Fruit fly (Drosophila melanogaster) whole organism, embryonic: ENCODE data around the gene CG42268.

Experiments used
- Ada2b ChIP-seq: fragments of 200-800 bp; sonication (Bioruptor generic); IDR thresholded peaks from 2 replicates; pipeline ENCODE4 v1.3.6; 2022; ENCODE audit warnings: missing biosample characterization, missing genetic modification characterization
- CG1024 ChIP-seq: fragments of 200-800 bp; sonication (Bioruptor generic); IDR thresholded peaks from 2 replicates; pipeline ENCODE4 v1.3.6; 2022; ENCODE audit warnings: missing biosample characterization, missing genetic modification characterization
- CG10267 ChIP-seq: fragments of 200-800 bp; sonication (Bioruptor generic); optimal IDR thresholded peaks from 2 replicates; lab custom pipeline; 2018; ENCODE audit warnings: missing biosample characterization, mild to moderate bottlenecking, missing genetic modification characterization, moderate library complexity
- CG10431 ChIP-seq: fragments of 200-800 bp; sonication (Bioruptor generic); optimal IDR thresholded peaks from 3 replicates; lab custom pipeline; 2018; ENCODE audit warnings: missing biosample characterization, mild to moderate bottlenecking, missing genetic modification characterization
- CG11093 ChIP-seq: fragments of 200-800 bp; sonication (Bioruptor generic); IDR thresholded peaks from 3 replicates; pipeline ENCODE4 v1.3.6; 2022; ENCODE audit warnings: missing biosample characterization, missing genetic modification characterization
- CG11695 ChIP-seq: fragments of 200-800 bp; sonication (Bioruptor generic); IDR thresholded peaks from 3 replicates; pipeline ENCODE4 v1.3.6; 2022; ENCODE audit warnings: missing biosample characterization, missing genetic modification characterization
- CG12219 ChIP-seq: fragments of 200-800 bp; sonication (Bioruptor generic); optimal IDR thresholded peaks from 3 replicates; lab custom pipeline; 2018; ENCODE audit warnings: missing biosample characterization, mild to moderate bottlenecking, missing genetic modification characterization
- CG12659 ChIP-seq: fragments of 200-800 bp; sonication (Bioruptor generic); optimal IDR thresholded peaks from 3 replicates; lab custom pipeline; 2017; ENCODE audit warnings: mild to moderate bottlenecking, missing biosample characterization, missing genetic modification reagents, missing genetic modification characterization
- CG13775 ChIP-seq: fragments of 200-800 bp; sonication (Bioruptor generic); optimal IDR thresholded peaks from 3 replicates; lab custom pipeline; 2017; ENCODE audit warnings: missing biosample characterization, mild to moderate bottlenecking, missing genetic modification characterization
- CG14667 ChIP-seq: fragments of 200-800 bp; sonication (Bioruptor generic); IDR thresholded peaks from 2 replicates; pipeline ENCODE4 v1.3.6; 2022; ENCODE audit warnings: missing biosample characterization, missing genetic modification characterization
- CG15601 ChIP-seq: fragments of 200-800 bp; sonication (Bioruptor generic); optimal IDR thresholded peaks from 3 replicates; lab custom pipeline; 2019; ENCODE audit warnings: missing biosample characterization, mild to moderate bottlenecking, missing genetic modification characterization, moderate library complexity
- CG17385 ChIP-seq: fragments of 200-800 bp; sonication (Bioruptor generic); optimal IDR thresholded peaks from 3 replicates; lab custom pipeline; 2018; ENCODE audit warnings: missing biosample characterization, mild to moderate bottlenecking, missing genetic modification characterization
- CG2712 ChIP-seq: fragments of 200-800 bp; optimal IDR thresholded peaks from 3 replicates; lab custom pipeline; 2019; ENCODE audit warnings: missing biosample characterization, mild to moderate bottlenecking, missing genetic modification characterization, moderate library complexity
- CG31441 ChIP-seq: fragments of 200-800 bp; sonication (Bioruptor generic); IDR thresholded peaks from 2 replicates; pipeline ENCODE4 v1.3.6; 2022; ENCODE audit warnings: missing biosample characterization, missing genetic modification characterization
- CG32772 ChIP-seq: fragments of 200-800 bp; sonication (Bioruptor generic); IDR thresholded peaks from 2 replicates; pipeline ENCODE4 v1.3.6; 2022; ENCODE audit warnings: missing biosample characterization, missing genetic modification characterization
- CG4617 ChIP-seq: fragments of 200-800 bp; sonication (Bioruptor generic); optimal IDR thresholded peaks from 3 replicates; lab custom pipeline; 2016; ENCODE audit warnings: missing biosample characterization, missing genetic modification characterization, borderline replicate concordance
- CHES-1-like ChIP-seq: fragments of 200-800 bp; sonication (Bioruptor generic); optimal IDR thresholded peaks from 2 replicates; lab custom pipeline; 2016; ENCODE audit warnings: missing biosample characterization, missing genetic modification characterization
- Doc3 ChIP-seq: fragments of 200-800 bp; sonication (Bioruptor generic); IDR thresholded peaks from 3 replicates; pipeline ENCODE4 v1.3.6; 2022; ENCODE audit warnings: missing biosample characterization, missing genetic modification characterization; ENCODE audit not compliant: partially characterized antibody
- HHEX ChIP-seq: fragments of 200-800 bp; sonication (Bioruptor generic); optimal IDR thresholded peaks from 3 replicates; lab custom pipeline; 2017; ENCODE audit warnings: missing biosample characterization, mild to moderate bottlenecking, missing genetic modification characterization, missing genetic modification reagents
- Hmx ChIP-seq: fragments of 200-800 bp; sonication (Bioruptor generic); optimal IDR thresholded peaks from 2 replicates; lab custom pipeline; 2016; ENCODE audit warnings: missing biosample characterization, missing genetic modification characterization
- Lpt ChIP-seq: fragments of >200 bp; optimal IDR thresholded peaks from 2 replicates; lab custom pipeline; 2018; ENCODE audit warnings: missing biosample characterization, missing genetic modification characterization
- MBD-R2 ChIP-seq: fragments of 200-800 bp; sonication (Bioruptor generic); IDR thresholded peaks from 2 replicates; pipeline ENCODE4 v1.3.6; 2022; ENCODE audit warnings: missing biosample characterization, missing genetic modification characterization
- NK7.1 ChIP-seq: fragments of 200-800 bp; sonication (Bioruptor generic); optimal IDR thresholded peaks from 3 replicates; lab custom pipeline; 2016; ENCODE audit warnings: missing biosample characterization, missing genetic modification characterization
- Neu2 ChIP-seq: fragments of 200-800 bp; sonication (Bioruptor generic); optimal IDR thresholded peaks from 3 replicates; lab custom pipeline; 2016; ENCODE audit warnings: missing biosample characterization, missing genetic modification characterization, borderline replicate concordance
- Oaz ChIP-seq: fragments of 200-800 bp; sonication (Bioruptor generic); IDR thresholded peaks from 2 replicates; pipeline ENCODE4 v1.3.6; 2022; ENCODE audit warnings: missing biosample characterization, missing genetic modification characterization
- Rfx ChIP-seq: fragments of 200-800 bp; sonication (Bioruptor generic); IDR thresholded peaks from 2 replicates; pipeline ENCODE4 v1.3.6; 2022; ENCODE audit warnings: missing biosample characterization, missing genetic modification characterization
- Spps ChIP-seq: fragments of 200-800 bp; sonication (Bioruptor generic); optimal IDR thresholded peaks from 2 replicates; lab custom pipeline; 2018; ENCODE audit warnings: missing biosample characterization, mild to moderate bottlenecking, missing genetic modification characterization
- bab2 ChIP-seq: fragments of 200-800 bp; sonication (Bioruptor generic); optimal IDR thresholded peaks from 2 replicates; lab custom pipeline; 2016; ENCODE audit warnings: missing biosample characterization, missing genetic modification characterization
- dimm ChIP-seq: fragments of 200-800 bp; sonication (Bioruptor generic); IDR thresholded peaks from 2 replicates; pipeline ENCODE4 v1.3.6; 2022; ENCODE audit warnings: missing biosample characterization, missing genetic modification characterization
- esg ChIP-seq: fragments of 200-800 bp; sonication (Bioruptor generic); conservative IDR thresholded peaks from 2 replicates; pipeline ENCODE4 v1.3.6; 2022; ENCODE audit warnings: missing biosample characterization, missing genetic modification characterization
- hkb ChIP-seq, 2 experiments: fragments of 200-800 bp in 1 of 2; fragments of >200 bp in 1 of 2; sonication (Bioruptor generic) in 1 of 2; IDR thresholded peaks in 1 of 2; optimal IDR thresholded peaks in 1 of 2; 2 replicates each; pipeline versions ENCODE4 v1.3.6 to Lab custom; 2017 to 2022; ENCODE audit warnings: missing biosample characterization in 1 of 2, missing genetic modification characterization in 1 of 2
- kah ChIP-seq: fragments of 200-800 bp; sonication (Bioruptor generic); optimal IDR thresholded peaks from 2 replicates; lab custom pipeline; 2018; ENCODE audit warnings: missing biosample characterization, mild to moderate bottlenecking, missing genetic modification characterization
- lmd ChIP-seq: fragments of 200-800 bp; sonication (Bioruptor generic); IDR thresholded peaks from 2 replicates; pipeline ENCODE4 v1.3.6; 2022; ENCODE audit warnings: missing biosample characterization, missing genetic modification characterization
- mam ChIP-seq: fragments of 200-800 bp; sonication (Bioruptor generic); optimal IDR thresholded peaks from 3 replicates; lab custom pipeline; 2016; ENCODE audit warnings: missing biosample characterization, missing genetic modification characterization
- mirr ChIP-seq: fragments of 200-800 bp; sonication (Bioruptor generic); optimal IDR thresholded peaks from 3 replicates; lab custom pipeline; 2018; ENCODE audit warnings: missing biosample characterization, mild to moderate bottlenecking, missing genetic modification characterization
- nmo ChIP-seq: fragments of 200-800 bp; sonication (Bioruptor generic); optimal IDR thresholded peaks from 2 replicates; lab custom pipeline; 2018; ENCODE audit warnings: missing biosample characterization, mild to moderate bottlenecking, missing genetic modification characterization, moderate library complexity
- org-1 ChIP-seq: fragments of 200-800 bp; sonication (Bioruptor generic); optimal IDR thresholded peaks from 2 replicates; lab custom pipeline; 2017; ENCODE audit warnings: missing biosample characterization, missing genetic modification characterization
- pan ChIP-seq, 4 experiments: fragments of >200 bp in 3 of 4; fragments of 200-800 bp in 1 of 4; sonication (Bioruptor generic) in 1 of 4; optimal IDR thresholded peaks in 3 of 4; IDR thresholded peaks in 1 of 4; 2 replicates each; pipeline versions ENCODE4 v1.3.6 to Lab custom; 2017 to 2022; ENCODE audit warnings: missing biosample characterization in 2 of 4, missing genetic modification characterization in 2 of 4, mixed read lengths in 1 of 4
- pros ChIP-seq: fragments of 200-800 bp; sonication (Bioruptor generic); optimal IDR thresholded peaks from 3 replicates; lab custom pipeline; 2019; ENCODE audit warnings: missing biosample characterization, mild to moderate bottlenecking, missing genetic modification characterization, moderate library complexity
- repo ChIP-seq: fragments of 200-800 bp; sonication (Bioruptor generic); optimal IDR thresholded peaks from 2 replicates; lab custom pipeline; 2016; ENCODE audit warnings: missing biosample characterization, missing genetic modification characterization
- ro ChIP-seq: fragments of 200-800 bp; sonication (Bioruptor generic); IDR thresholded peaks from 2 replicates; pipeline ENCODE4 v1.3.6; 2022; ENCODE audit warnings: missing biosample characterization, missing genetic modification characterization
- slou ChIP-seq: fragments of 200-800 bp; sonication (Bioruptor generic); optimal IDR thresholded peaks from 3 replicates; lab custom pipeline; 2016; ENCODE audit warnings: missing biosample characterization, missing genetic modification characterization
- slp2 ChIP-seq: fragments of 200-800 bp; sonication (Bioruptor generic); optimal IDR thresholded peaks from 2 replicates; lab custom pipeline; 2016; ENCODE audit warnings: missing biosample characterization, missing genetic modification characterization
- so ChIP-seq: fragments of 200-800 bp; sonication (Bioruptor generic); IDR thresholded peaks from 3 replicates; pipeline ENCODE4 v1.3.6; 2022; ENCODE audit warnings: missing biosample characterization, missing genetic modification characterization
- tgo ChIP-seq: fragments of 200-800 bp; sonication (Bioruptor generic); IDR thresholded peaks from 3 replicates; pipeline ENCODE4 v1.3.6; 2022; ENCODE audit warnings: missing biosample characterization, missing genetic modification characterization
- tll ChIP-seq, 2 experiments: fragments of 200-800 bp in 1 of 2; fragments of >200 bp in 1 of 2; sonication (Bioruptor generic) in 1 of 2; optimal IDR thresholded peaks; 2 replicates each; lab custom pipeline; 2017 to 2019; ENCODE audit warnings: missing biosample characterization in 2 of 2, missing genetic modification characterization in 2 of 2, mild to moderate bottlenecking in 1 of 2, moderate library complexity in 1 of 2
- tx ChIP-seq: fragments of 200-800 bp; sonication (Bioruptor generic); optimal IDR thresholded peaks from 2 replicates; lab custom pipeline; 2016; ENCODE audit warnings: missing biosample characterization, missing genetic modification characterization
- wdn ChIP-seq: fragments of 200-800 bp; sonication (Bioruptor generic); IDR thresholded peaks from 2 replicates; pipeline ENCODE4 v1.3.6; 2022; ENCODE audit warnings: missing biosample characterization, missing genetic modification characterization
- yki ChIP-seq: fragments of >200 bp; optimal IDR thresholded peaks from 3 replicates; lab custom pipeline; 2018
- zen ChIP-seq: fragments of 200-800 bp; sonication (Bioruptor generic); optimal IDR thresholded peaks from 3 replicates; lab custom pipeline; 2018; ENCODE audit warnings: missing biosample characterization, mild to moderate bottlenecking, missing genetic modification characterization, moderate library complexity

Gene CG42268

DNA sequence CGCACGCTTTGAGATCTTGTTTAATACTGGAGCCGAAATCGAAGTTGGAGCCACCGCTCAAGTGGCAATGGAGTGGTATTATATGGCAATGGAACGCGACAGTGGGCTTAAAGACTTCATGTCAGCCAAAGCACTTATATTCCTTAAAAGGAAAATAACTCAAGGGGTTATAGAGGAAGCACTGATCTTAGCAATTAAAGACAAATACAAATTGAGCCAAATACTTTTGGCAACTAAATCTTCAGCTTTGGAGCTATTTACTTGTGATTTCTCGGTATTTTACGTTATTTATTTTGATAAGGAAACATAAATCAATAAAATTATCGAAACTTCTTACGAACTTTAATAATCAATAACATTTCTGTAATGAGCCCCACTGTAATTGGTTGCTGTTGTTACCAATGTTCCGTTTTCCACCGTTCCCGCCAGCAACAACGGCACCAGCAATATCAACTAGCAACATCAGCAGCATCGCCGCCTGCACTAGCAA is 16.1 kb downstream of the CG42268 start (continued):
- TF ChIP-seq hkb (optimal IDR thresholded peaks at IDR 0.05; lab: Kevin White, UChicago) = no peak
- peak; percentile 89 for TF ChIP-seq hkb (GFP tag; IDR thresholded peaks at IDR 0.05; lab: Robert Waterston, UW)
- peak; percentile 19 for TF ChIP-seq slou (GFP tag; lab: Kevin White, UChicago)
- peak; percentile 7 for TF ChIP-seq zen
- peak; percentile 31 for TF ChIP-seq slp2 (GFP tag; lab: Kevin White, UChicago)
- peak; percentile 82 for TF ChIP-seq CG11093 (GFP tag; lab: Robert Waterston, UW)
- no peak for TF ChIP-seq Lpt
- TF ChIP-seq CHES-1-like = peak; percentile 27
- peak; percentile 27 for TF ChIP-seq pros
- peak; percentile 70 for TF ChIP-seq CG13775
- peak; percentile 91 for TF ChIP-seq HHEX (GFP tag; lab: Kevin White, UChicago)
- TF ChIP-seq CG31441 (GFP tag; lab: Robert Waterston, UW) = peak; percentile 98
- TF ChIP-seq nmo (GFP tag; lab: Kevin White, UChicago) = peak; percentile 86
- peak; percentile 85 for TF ChIP-seq Rfx (GFP tag; lab: Robert Waterston, UW)
- peak; percentile 91 for TF ChIP-seq NK7.1 (GFP tag; lab: Kevin White, UChicago)
- TF ChIP-seq esg = peak; percentile 79
- peak; percentile 95 for TF ChIP-seq CG2712 (tag; lab: Kevin White, UChicago)
- TF ChIP-seq MBD-R2 (GFP tag; lab: Robert Waterston, UW) = peak; percentile 38; the same call in 1 of the 2 replicates
- TF ChIP-seq so (GFP tag; lab: Robert Waterston, UW) = peak; percentile 79; the same call in 1 of the 3 replicates
- TF ChIP-seq tx (GFP tag; lab: Kevin White, UChicago) = peak; percentile 52
- peak; percentile 28 for TF ChIP-seq CG10431 (GFP tag; lab: Kevin White, UChicago)
- TF ChIP-seq Oaz (GFP tag; lab: Robert Waterston, UW) = peak; percentile 75
- TF ChIP-seq mam (GFP tag; lab: Kevin White, UChicago) = peak; percentile 53
- TF ChIP-seq org-1 = peak; percentile 83
- TF ChIP-seq Doc3 = no peak
- TF ChIP-seq lmd (GFP tag; lab: Robert Waterston, UW) = peak; percentile 91
- peak; percentile 84 for TF ChIP-seq CG32772 (GFP tag; lab: Robert Waterston, UW)
- TF ChIP-seq Spps (tag; lab: Kevin White, UChicago) = peak; percentile 70
- TF ChIP-seq dimm (GFP tag; lab: Robert Waterston, UW) = 0 out of 2 replicates have a peak, but pooled peaks have one; percentile 50
- TF ChIP-seq Ada2b (GFP tag; lab: Robert Waterston, UW) = peak; percentile 91
- TF ChIP-seq Hmx = peak; percentile 19
- TF ChIP-seq tgo (GFP tag; lab: Robert Waterston, UW) = peak; percentile 87
- TF ChIP-seq CG11695 (GFP tag; lab: Robert Waterston, UW) = peak; percentile 94
- TF ChIP-seq tll (GFP tag; optimal IDR thresholded peaks at IDR 0.05; lab: Kevin White, UChicago) = no peak
- no peak for TF ChIP-seq Neu2 (GFP tag; lab: Kevin White, UChicago)
- TF ChIP-seq CG14667 = peak; percentile 82
- peak; percentile 80 for TF ChIP-seq CG12659 (GFP tag; lab: Kevin White, UChicago)
- peak; percentile 62 for TF ChIP-seq CG12219 (GFP tag; lab: Kevin White, UChicago)
- no peak for TF ChIP-seq yki (lab: Kevin White, UChicago)
- peak; percentile 87 for TF ChIP-seq repo
- TF ChIP-seq pan (optimal IDR thresholded peaks at IDR 0.05; lab: Kevin White, UChicago) = no peak
- peak in 1 of 2 experiments; percentile 89 for TF ChIP-seq pan (GFP tag; optimal IDR thresholded peaks at IDR 0.05 in 1 of 2, IDR thresholded peaks at IDR 0.05 in 1 of 2)
- TF ChIP-seq ro (GFP tag; lab: Robert Waterston, UW) = peak; percentile 82
- peak; percentile 88 for TF ChIP-seq CG10267 (tag; lab: Kevin White, UChicago)
- TF ChIP-seq bab2 (GFP tag; lab: Kevin White, UChicago) = peak; percentile 49
- TF ChIP-seq CG1024 = peak; percentile 44; the same call in 1 of the 2 replicates
- TF ChIP-seq CG15601 (tag; lab: Kevin White, UChicago) = peak; percentile 76
- TF ChIP-seq CG4617 (GFP tag; lab: Kevin White, UChicago) = no peak
- TF ChIP-seq kah = peak; percentile 88
- TF ChIP-seq mirr = no peak
- TF ChIP-seq CG17385 (GFP tag; lab: Kevin White, UChicago) = peak; percentile 74
- peak; percentile 63 for TF ChIP-seq wdn
